Worm (Caenorhabditis elegans) whole organism, L4 larva: Measurements from ENCODE around the gene Y116A8C.38.

Experiments used
- F26F4.8 ChIP-seq: fragments of 200-800 bp; sonication (Bioruptor generic); conservative IDR thresholded peaks from 2 replicates; pipeline ENCODE4 v1.3.6; 2022; ENCODE audit warnings: missing genetic modification characterization, missing compliant biosample characterization
- F49E8.2 ChIP-seq: sonication (generic microtip); optimal IDR thresholded peaks from 2 replicates; lab custom pipeline; 2016; ENCODE audit warnings: missing compliant biosample characterization, mild to moderate bottlenecking, missing genetic modification characterization, borderline replicate concordance
- ama-1 ChIP-seq: fragments of 150-350 bp; optimal IDR thresholded peaks from 2 replicates; lab custom pipeline; 2014; ENCODE audit warnings: inconsistent platforms, mixed read lengths
- dmd-8 ChIP-seq: fragments of 200-800 bp; sonication (Bioruptor generic); IDR thresholded peaks from 2 replicates; pipeline ENCODE4 v1.3.6; 2022; ENCODE audit warnings: missing genetic modification characterization, missing compliant biosample characterization
- fkh-10 ChIP-seq: fragments of 150-350 bp; optimal IDR thresholded peaks from 2 replicates; lab custom pipeline; 2014; ENCODE audit warnings: missing biosample characterization, missing genetic modification reagents, missing genetic modification characterization
- lin-39 ChIP-seq: fragments of 150-350 bp; optimal IDR thresholded peaks from 2 replicates; lab custom pipeline; 2014; ENCODE audit warnings: missing biosample characterization, missing genetic modification reagents, missing genetic modification characterization
- lsy-2 ChIP-seq, 2 experiments: fragments of 150-350 bp in 1 of 2; sonication (generic microtip) in 1 of 2; optimal IDR thresholded peaks; 2 replicates each; lab custom pipeline; 2014 to 2017; ENCODE audit warnings: missing biosample characterization in 2 of 2, missing genetic modification characterization in 2 of 2
- mep-1 ChIP-seq: fragments of 150-350 bp; sonication (generic microtip); optimal IDR thresholded peaks from 3 replicates; lab custom pipeline; 2014; ENCODE audit warnings: missing biosample characterization, missing genetic modification characterization
- nhr-237 ChIP-seq: sonication (generic microtip); optimal IDR thresholded peaks from 2 replicates; lab custom pipeline; 2017; ENCODE audit warnings: missing biosample characterization, missing genetic modification characterization
- nhr-77 ChIP-seq: fragments of 150-350 bp; optimal IDR thresholded peaks from 2 replicates; lab custom pipeline; 2014; ENCODE audit warnings: missing biosample characterization, missing genetic modification characterization
- saeg-2 ChIP-seq: fragments of 200-800 bp; sonication (Bioruptor generic); IDR thresholded peaks from 2 replicates; pipeline ENCODE4 v1.3.6; 2022; ENCODE audit warnings: missing genetic modification reagents, missing genetic modification characterization, missing compliant biosample characterization
- unc-62 ChIP-seq, 3 experiments: fragments of 150-350 bp in 1 of 3; sonication (generic microtip); optimal IDR thresholded peaks in 2 of 3; peaks in 1 of 3; 1 replicate in 1 of 3; 2 replicates in 2 of 3; lab custom pipeline; 2014 to 2017; ENCODE audit warnings: missing biosample characterization in 3 of 3, missing genetic modification characterization in 3 of 3, missing genetic modification reagents in 3 of 3, missing genotype in 1 of 3

DNA sequence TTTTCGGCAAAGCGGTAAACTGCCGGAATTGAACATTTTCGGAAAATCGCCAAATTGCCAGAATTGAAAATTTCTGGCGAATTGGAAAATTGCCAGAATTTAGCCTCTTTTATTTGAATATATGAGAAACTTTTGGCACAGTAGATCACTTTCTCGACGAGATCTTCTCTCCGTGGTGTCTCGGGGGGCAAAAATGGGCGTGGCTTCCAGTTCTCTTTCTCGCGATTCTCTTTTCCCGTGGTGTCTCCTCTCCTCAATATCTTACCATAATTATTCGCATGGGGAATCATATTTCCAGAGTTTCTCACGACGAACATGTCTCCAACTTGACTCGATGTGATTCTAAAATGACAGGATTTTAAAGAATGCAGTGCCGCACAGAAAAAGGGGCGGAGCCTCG is 32.2 kb upstream of the Y116A8C.38 start:
- TF ChIP-seq fkh-10 (no peak), nhr-77 (no peak), ama-1 (lab: Kevin White, UChicago) (no peak), lsy-2 (tag; optimal IDR thresholded peaks at IDR 0.05; lab: Kevin White, UChicago) (no peak), saeg-2 (GFP tag; lab: Robert Waterston, UW) (no peak), F49E8.2 (tag; lab: Kevin White, UChicago) (no peak), lin-39 (tag; lab: Kevin White, UChicago) (no peak), dmd-8 (GFP tag; lab: Robert Waterston, UW) (no peak), F26F4.8 (GFP tag; lab: Robert Waterston, UW) (no peak), nhr-237 (tag; lab: Kevin White, UChicago) (no peak), unc-62 (GFP tag; optimal IDR thresholded peaks at IDR 0.05 in 1 of 2; lab: Kevin White, UChicago) (no peak), unc-62 (tag; optimal IDR thresholded peaks at IDR 0.05; lab: Kevin White, UChicago) (no peak), mep-1 (no peak)
